Worm (Caenorhabditis elegans) whole organism, L4 larva: ENCODE data around the gene spe-49.
A peak's percentile ranks its signal among the peaks of the same experiment; 100 is the strongest.

Source experiments
- F10B5.3 ChIP-seq: sonication (generic microtip); optimal IDR thresholded peaks from 2 replicates; lab custom pipeline; 2016; ENCODE audit warnings: mild to moderate bottlenecking, missing genetic modification characterization, missing compliant biosample characterization
- F26F4.8 ChIP-seq: fragments of 200-800 bp; sonication (Bioruptor generic); conservative IDR thresholded peaks from 2 replicates; pipeline ENCODE4 v1.3.6; 2022; ENCODE audit warnings: missing genetic modification characterization, missing compliant biosample characterization
- F49E8.2 ChIP-seq: sonication (generic microtip); optimal IDR thresholded peaks from 2 replicates; lab custom pipeline; 2016; ENCODE audit warnings: missing compliant biosample characterization, mild to moderate bottlenecking, missing genetic modification characterization, borderline replicate concordance
- T20F7.1 ChIP-seq: fragments of 200-800 bp; sonication (Bioruptor generic); optimal IDR thresholded peaks from 2 replicates; lab custom pipeline; 2018; ENCODE audit warnings: mild to moderate bottlenecking, missing genetic modification characterization, missing compliant biosample characterization
- T26A8.4 ChIP-seq: fragments of 200-800 bp; sonication (Bioruptor generic); IDR thresholded peaks from 2 replicates; pipeline ENCODE4 v1.3.6; 2022; ENCODE audit warnings: missing genetic modification characterization, missing compliant biosample characterization
- Y75B8A.6 ChIP-seq: fragments of 200-800 bp; sonication (Bioruptor generic); IDR thresholded peaks from 2 replicates; pipeline ENCODE4 v1.3.6; 2022; ENCODE audit warnings: missing genetic modification reagents, missing genetic modification characterization, missing compliant biosample characterization
- ZK337.2 ChIP-seq: fragments of 200-800 bp; sonication (Bioruptor generic); IDR thresholded peaks from 2 replicates; pipeline ENCODE4 v1.3.6; 2022; ENCODE audit warnings: missing genetic modification reagents, missing genetic modification characterization, missing compliant biosample characterization
- ZK546.5 ChIP-seq, 2 experiments: sonication (generic microtip); optimal IDR thresholded peaks; 2 replicates each; lab custom pipeline; 2017; ENCODE audit warnings: missing biosample characterization in 2 of 2, missing genetic modification characterization in 2 of 2
- aha-1 ChIP-seq: fragments of 150-350 bp; peaks from one replicate; lab custom pipeline; 2014; ENCODE audit warnings: missing biosample characterization, missing genetic modification characterization
- aly-2 ChIP-seq: sonication (generic microtip); optimal IDR thresholded peaks from 2 replicates; lab custom pipeline; 2018; ENCODE audit warnings: missing biosample characterization, missing genetic modification characterization
- arid-1 ChIP-seq: fragments of 200-800 bp; sonication (Bioruptor generic); conservative IDR thresholded peaks from 2 replicates; pipeline ENCODE4 v1.3.6; 2022; ENCODE audit warnings: missing genetic modification reagents, missing genetic modification characterization, missing compliant biosample characterization
- ceh-20 ChIP-seq: fragments of 200-800 bp; sonication (Bioruptor generic); IDR thresholded peaks from 2 replicates; pipeline ENCODE4 v1.3.6; 2022; ENCODE audit warnings: missing genetic modification reagents, missing genetic modification characterization, missing compliant biosample characterization
- ceh-28 ChIP-seq: fragments of 150-350 bp; optimal IDR thresholded peaks from 2 replicates; lab custom pipeline; 2014; ENCODE audit warnings: missing biosample characterization, missing genetic modification reagents, missing genetic modification characterization
- ceh-32 ChIP-seq: sonication (generic microtip); optimal IDR thresholded peaks from 2 replicates; lab custom pipeline; 2016; ENCODE audit warnings: mild to moderate bottlenecking, missing genetic modification characterization, missing compliant biosample characterization; ENCODE audit not compliant: poor library complexity
- ceh-44 ChIP-seq: fragments of 200-800 bp; sonication (Bioruptor generic); IDR thresholded peaks from 2 replicates; pipeline ENCODE4 v1.3.6; 2022; ENCODE audit warnings: missing genetic modification reagents, missing genetic modification characterization, missing compliant biosample characterization
- ceh-82 ChIP-seq: sonication (generic microtip); optimal IDR thresholded peaks from 2 replicates; lab custom pipeline; 2017; ENCODE audit warnings: missing biosample characterization, missing genetic modification characterization
- ces-1 ChIP-seq: fragments of 150-350 bp; sonication (generic microtip); optimal IDR thresholded peaks from 4 replicates; lab custom pipeline; 2014; ENCODE audit warnings: missing biosample characterization, missing genetic modification reagents, missing genetic modification characterization
- cey-2 ChIP-seq: sonication (generic microtip); optimal IDR thresholded peaks from 3 replicates; lab custom pipeline; 2017; ENCODE audit warnings: missing genetic modification characterization, mild to moderate bottlenecking, missing compliant biosample characterization, antibody characterized with exemption, borderline replicate concordance; ENCODE audit not compliant: insufficient read depth
- daf-16 ChIP-seq, 3 experiments: sonication (generic microtip); optimal IDR thresholded peaks; 2 replicates each; lab custom pipeline; 2016 to 2017; ENCODE audit warnings: missing genetic modification characterization in 3 of 3, missing genetic modification reagents in 3 of 3, mild to moderate bottlenecking in 2 of 3, missing compliant biosample characterization in 2 of 3, missing biosample characterization in 1 of 3, moderate library complexity in 1 of 3
- dmd-8 ChIP-seq: fragments of 200-800 bp; sonication (Bioruptor generic); IDR thresholded peaks from 2 replicates; pipeline ENCODE4 v1.3.6; 2022; ENCODE audit warnings: missing genetic modification characterization, missing compliant biosample characterization
- dpl-1 ChIP-seq: fragments of 150-350 bp; optimal IDR thresholded peaks from 2 replicates; lab custom pipeline; 2014; ENCODE audit warnings: missing biosample characterization, missing genetic modification reagents, missing genetic modification characterization
- duxl-1 ChIP-seq: sonication (generic microtip); optimal IDR thresholded peaks from 2 replicates; lab custom pipeline; 2016; ENCODE audit warnings: mild to moderate bottlenecking, missing genetic modification characterization, moderate library complexity, missing compliant biosample characterization; ENCODE audit not compliant: poor library complexity
- egl-27 ChIP-seq: sonication (generic microtip); optimal IDR thresholded peaks from 3 replicates; lab custom pipeline; 2017; ENCODE audit warnings: missing biosample characterization, missing genetic modification reagents, missing genetic modification characterization
- hlh-11 ChIP-seq: fragments of 200-800 bp; sonication (Bioruptor generic); optimal IDR thresholded peaks from 2 replicates; lab custom pipeline; 2018; ENCODE audit warnings: mild to moderate bottlenecking, missing genetic modification characterization, missing compliant biosample characterization
- hlh-30 ChIP-seq: sonication (generic microtip); optimal IDR thresholded peaks from 2 replicates; lab custom pipeline; 2017; ENCODE audit warnings: antibody characterized with exemption, mild to moderate bottlenecking, missing genetic modification characterization, missing compliant biosample characterization; ENCODE audit not compliant: insufficient read depth
- hmg-1.1 ChIP-seq: fragments of 200-800 bp; sonication (Bioruptor generic); IDR thresholded peaks from 2 replicates; pipeline ENCODE4 v1.3.6; 2022; ENCODE audit warnings: missing genetic modification reagents, missing genetic modification characterization, missing compliant biosample characterization
- lim-7 ChIP-seq: fragments of 200-800 bp; sonication (Bioruptor generic); IDR thresholded peaks from 2 replicates; pipeline ENCODE4 v1.3.6; 2022; ENCODE audit warnings: missing genetic modification characterization, missing compliant biosample characterization
- lin-13 ChIP-seq: fragments of 150-350 bp; optimal IDR thresholded peaks from 2 replicates; lab custom pipeline; 2014; ENCODE audit warnings: missing biosample characterization, missing genetic modification reagents, missing genetic modification characterization
- lin-38 ChIP-seq: fragments of 200-800 bp; sonication (Bioruptor generic); IDR thresholded peaks from 2 replicates; pipeline ENCODE4 v1.3.6; 2022; ENCODE audit warnings: missing genetic modification reagents, missing genetic modification characterization, missing compliant biosample characterization
- lin-39 ChIP-seq: fragments of 150-350 bp; optimal IDR thresholded peaks from 2 replicates; lab custom pipeline; 2014; ENCODE audit warnings: missing biosample characterization, missing genetic modification reagents, missing genetic modification characterization
- lir-3 ChIP-seq: sonication (generic microtip); optimal IDR thresholded peaks from 2 replicates; lab custom pipeline; 2016; ENCODE audit warnings: mild to moderate bottlenecking, missing genetic modification characterization, missing compliant biosample characterization
- madf-9 ChIP-seq: fragments of 200-800 bp; sonication (Bioruptor generic); conservative IDR thresholded peaks from 2 replicates; pipeline ENCODE4 v1.3.6; 2022; ENCODE audit warnings: missing genetic modification reagents, missing genetic modification characterization, missing compliant biosample characterization
- mep-1 ChIP-seq: fragments of 150-350 bp; sonication (generic microtip); optimal IDR thresholded peaks from 3 replicates; lab custom pipeline; 2014; ENCODE audit warnings: missing biosample characterization, missing genetic modification characterization
- mxl-3 ChIP-seq: fragments of 200-800 bp; sonication (Bioruptor generic); optimal IDR thresholded peaks from 2 replicates; lab custom pipeline; 2018; ENCODE audit warnings: mild to moderate bottlenecking, missing genetic modification characterization, missing compliant biosample characterization
- nhr-102 ChIP-seq: sonication (generic microtip); optimal IDR thresholded peaks from 2 replicates; lab custom pipeline; 2016; ENCODE audit warnings: mild to moderate bottlenecking, missing genetic modification characterization, moderate library complexity, missing compliant biosample characterization
- nhr-237 ChIP-seq: sonication (generic microtip); optimal IDR thresholded peaks from 2 replicates; lab custom pipeline; 2017; ENCODE audit warnings: missing biosample characterization, missing genetic modification characterization
- nhr-28 ChIP-seq: fragments of 150-350 bp; optimal IDR thresholded peaks from 2 replicates; lab custom pipeline; 2014; ENCODE audit warnings: missing biosample characterization, missing genetic modification characterization
- nhr-42 ChIP-seq: fragments of 200-800 bp; sonication (Bioruptor generic); IDR thresholded peaks from 2 replicates; pipeline ENCODE4 v1.3.6; 2022; ENCODE audit warnings: missing genetic modification characterization, missing compliant biosample characterization
- nhr-6 ChIP-seq: fragments of 150-350 bp; optimal IDR thresholded peaks from 2 replicates; lab custom pipeline; 2014; ENCODE audit warnings: missing biosample characterization, missing genetic modification characterization
- nhr-76 ChIP-seq: fragments of 150-350 bp; optimal IDR thresholded peaks from 2 replicates; lab custom pipeline; 2014; ENCODE audit warnings: missing biosample characterization, missing genetic modification characterization
- pha-4 ChIP-seq, 2 experiments: fragments of 150-350 bp in 1 of 2; fragments of 200-800 bp in 1 of 2; sonication (Bioruptor generic) in 1 of 2; IDR thresholded peaks in 1 of 2; optimal IDR thresholded peaks in 1 of 2; 2 replicates each; pipeline versions ENCODE4 v1.3.6 to Lab custom; 2014 to 2022; ENCODE audit warnings: missing genetic modification characterization in 2 of 2, missing genetic modification reagents in 2 of 2, missing biosample characterization in 1 of 2, missing compliant biosample characterization in 1 of 2
- php-3 ChIP-seq: fragments of 200-800 bp; sonication (Bioruptor generic); IDR thresholded peaks from 2 replicates; pipeline ENCODE4 v1.3.6; 2022; ENCODE audit warnings: missing genetic modification reagents, missing genetic modification characterization, missing compliant biosample characterization
- saeg-2 ChIP-seq: fragments of 200-800 bp; sonication (Bioruptor generic); IDR thresholded peaks from 2 replicates; pipeline ENCODE4 v1.3.6; 2022; ENCODE audit warnings: missing genetic modification reagents, missing genetic modification characterization, missing compliant biosample characterization
- set-16 ChIP-seq: fragments of 200-800 bp; sonication (Bioruptor generic); IDR thresholded peaks from 2 replicates; pipeline ENCODE4 v1.3.6; 2022; ENCODE audit warnings: missing genetic modification reagents, missing genetic modification characterization, missing compliant biosample characterization
- skn-1 ChIP-seq: fragments of 150-350 bp; optimal IDR thresholded peaks from 2 replicates; lab custom pipeline; 2014; ENCODE audit warnings: missing biosample characterization, missing genetic modification characterization
- snpc-4 ChIP-seq: fragments of 150-350 bp; optimal IDR thresholded peaks from 2 replicates; lab custom pipeline; 2014; ENCODE audit warnings: missing biosample characterization, missing genetic modification characterization
- unc-39 ChIP-seq: sonication (generic microtip); optimal IDR thresholded peaks from 2 replicates; lab custom pipeline; 2017; ENCODE audit warnings: missing biosample characterization, missing genetic modification characterization
- unc-62 ChIP-seq, 3 experiments: fragments of 150-350 bp in 1 of 3; sonication (generic microtip); optimal IDR thresholded peaks in 2 of 3; peaks in 1 of 3; 1 replicate in 1 of 3; 2 replicates in 2 of 3; lab custom pipeline; 2014 to 2017; ENCODE audit warnings: missing biosample characterization in 3 of 3, missing genetic modification characterization in 3 of 3, missing genetic modification reagents in 3 of 3, missing genotype in 1 of 3
- zip-11 ChIP-seq: fragments of 200-800 bp; sonication (Bioruptor generic); IDR thresholded peaks from 2 replicates; pipeline ENCODE4 v1.3.6; 2022; ENCODE audit warnings: missing genetic modification characterization, missing compliant biosample characterization
- ztf-11 ChIP-seq: fragments of 150-350 bp; optimal IDR thresholded peaks from 2 replicates; lab custom pipeline; 2014; ENCODE audit warnings: missing biosample characterization, missing genetic modification characterization

Gene spe-49

DNA sequence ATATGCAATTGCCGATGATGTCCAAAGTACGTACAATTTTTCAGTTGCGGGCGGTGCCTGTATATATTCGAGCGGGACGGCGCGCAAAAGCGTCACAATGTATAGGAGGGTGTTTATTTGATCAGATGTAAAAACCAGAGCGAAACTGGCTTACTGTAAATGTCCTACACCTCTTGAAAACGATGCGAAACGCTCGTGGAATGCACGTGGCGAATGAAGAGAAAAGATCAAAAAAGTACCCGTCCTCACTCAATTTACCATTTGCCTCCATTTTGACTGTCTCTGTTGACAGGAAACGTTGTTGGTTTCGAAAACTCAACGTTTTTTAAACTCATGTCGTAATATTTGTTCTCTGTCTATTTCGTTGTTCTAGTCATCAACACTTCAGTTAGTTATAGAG is 40.4 kb upstream of the spe-49 start:
- TF ChIP-seq Y75B8A.6 (no peak), saeg-2 (GFP tag; lab: Robert Waterston, UW) (no peak), ceh-82 (tag; lab: Kevin White, UChicago) (no peak), F26F4.8 (GFP tag; lab: Robert Waterston, UW) (no peak), zip-11 (GFP tag; lab: Robert Waterston, UW) (no peak), set-16 (no peak), lin-13 (no peak), mep-1 (tag; lab: Kevin White, UChicago) (peak; percentile 26), T26A8.4 (GFP tag; lab: Robert Waterston, UW) (peak; percentile 37; the same call in 1 of the 2 replicates), ZK337.2 (no peak), dmd-8 (GFP tag; lab: Robert Waterston, UW) (no peak), hmg-1.1 (no peak), hlh-30 (tag; lab: Kevin White, UChicago) (peak; percentile 70), F10B5.3 (tag; lab: Kevin White, UChicago) (no peak), unc-62 (GFP tag; optimal IDR thresholded peaks at IDR 0.05 in 1 of 2; lab: Kevin White, UChicago) (peak in 1 of 2 experiments; percentile 59), unc-62 (tag; optimal IDR thresholded peaks at IDR 0.05; lab: Kevin White, UChicago) (no peak), lir-3 (tag; lab: Kevin White, UChicago) (no peak), pha-4 (GFP tag; IDR thresholded peaks at IDR 0.05; lab: Robert Waterston, UW) (peak; percentile 63; the same call in 1 of the 2 replicates), pha-4 (tag; optimal IDR thresholded peaks at IDR 0.05; lab: Kevin White, UChicago) (peak; percentile 78), ztf-11 (tag; lab: Kevin White, UChicago) (no peak), ces-1 (no peak), nhr-6 (no peak), nhr-237 (tag; lab: Kevin White, UChicago) (no peak), ceh-32 (no peak), hlh-11 (tag; lab: Kevin White, UChicago) (peak; percentile 83), nhr-42 (GFP tag; lab: Robert Waterston, UW) (no peak), mxl-3 (GFP tag; lab: Kevin White, UChicago) (peak; percentile 75), ZK546.5 (tag; optimal IDR thresholded peaks at IDR 0.05; lab: Kevin White, UChicago) (no peak), ceh-28 (tag; lab: Kevin White, UChicago) (no peak), madf-9 (GFP tag; lab: Robert Waterston, UW) (no peak), T20F7.1 (GFP tag; lab: Kevin White, UChicago) (no peak), lin-38 (GFP tag; lab: Robert Waterston, UW) (0 out of 2 replicates have a peak, but pooled peaks have one; percentile 11), F49E8.2 (tag; lab: Kevin White, UChicago) (no peak), daf-16 (GFP tag; optimal IDR thresholded peaks at IDR 0.05; lab: Kevin White, UChicago) (no peak), daf-16 (tag; optimal IDR thresholded peaks at IDR 0.05; lab: Kevin White, UChicago) (peak; percentile 88), lim-7 (no peak), aly-2 (tag; lab: Kevin White, UChicago) (no peak), aha-1 (no peak), skn-1 (no peak), ceh-44 (GFP tag; lab: Robert Waterston, UW) (no peak), nhr-102 (tag; lab: Kevin White, UChicago) (peak; percentile 28), lin-39 (tag; lab: Kevin White, UChicago) (no peak), snpc-4 (tag; lab: Kevin White, UChicago) (no peak), nhr-28 (tag; lab: Kevin White, UChicago) (peak; percentile 46), arid-1 (no peak), php-3 (GFP tag; lab: Robert Waterston, UW) (no peak), dpl-1 (GFP tag; lab: Kevin White, UChicago) (no peak), duxl-1 (tag; lab: Kevin White, UChicago) (no peak), unc-39 (tag; lab: Kevin White, UChicago) (no peak), cey-2 (no peak), egl-27 (tag; lab: Kevin White, UChicago) (no peak), ceh-20 (no peak), nhr-76 (no peak)
